Worm (Caenorhabditis elegans) whole organism, L1 larva: ENCODE data around the gene K08F9.1.

Experiments used
- elt-2 ChIP-seq: sonication (generic microtip); optimal IDR thresholded peaks from 2 replicates; lab custom pipeline; 2016; ENCODE audit warnings: missing genetic modification characterization, mild to moderate bottlenecking, inconsistent platforms, missing compliant biosample characterization, missing genetic modification reagents
- elt-3 ChIP-seq, 6 experiments: fragments of 150-350 bp in 1 of 6; sonication (generic microtip); optimal IDR thresholded peaks; 2 replicates each; lab custom pipeline; 2017 to 2018; ENCODE audit warnings: missing biosample characterization in 6 of 6, missing genetic modification characterization in 6 of 6, inconsistent platforms in 1 of 6
- tlp-1 ChIP-seq: fragments of 150-350 bp; optimal IDR thresholded peaks from 2 replicates; lab custom pipeline; 2014; ENCODE audit warnings: missing biosample characterization, missing genetic modification characterization

ce11 chrV:15109260-15109659, 33.9 kb downstream of the K08F9.1 start, which contains the start of gene Y75B12A.2:
- no peak for TF ChIP-seq tlp-1
- no peak for TF ChIP-seq elt-3 (tag; optimal IDR thresholded peaks at IDR 0.05; lab: Kevin White, UChicago)
- TF ChIP-seq elt-2 (tag; lab: Kevin White, UChicago): no peak
